Worm (Caenorhabditis elegans) whole organism, midembryonic: ENCODE measurements around the gene gpn-1.
A peak's percentile ranks its signal among the peaks of the same experiment; 100 is the strongest.

Source experiments
- T22C8.4 ChIP-seq: fragments of 200-800 bp; sonication (Bioruptor generic); IDR thresholded peaks from 2 replicates; pipeline ENCODE4 v1.3.6; 2022; ENCODE audit warnings: missing genetic modification characterization, missing compliant biosample characterization
- cog-1 ChIP-seq: sonication (generic microtip); optimal IDR thresholded peaks from 2 replicates; lab custom pipeline; 2016; ENCODE audit warnings: missing genetic modification characterization, missing compliant biosample characterization
- flt-1 ChIP-seq: fragments of 200-800 bp; sonication (Bioruptor generic); IDR thresholded peaks from 2 replicates; pipeline ENCODE4 v1.3.6; 2022; ENCODE audit warnings: missing genetic modification characterization, missing compliant biosample characterization
- klf-2 ChIP-seq: fragments of 200-800 bp; sonication (Bioruptor generic); conservative IDR thresholded peaks from 2 replicates; pipeline ENCODE4 v1.3.6; 2022; ENCODE audit warnings: missing genetic modification reagents, missing genetic modification characterization, missing compliant biosample characterization
- med-1 ChIP-seq: sonication (generic microtip); optimal IDR thresholded peaks from 2 replicates; lab custom pipeline; 2017; ENCODE audit warnings: missing genetic modification characterization, mild to moderate bottlenecking, missing compliant biosample characterization, antibody characterized with exemption, missing genetic modification reagents; ENCODE audit not compliant: insufficient read depth
- ref-1 ChIP-seq: fragments of 200-800 bp; sonication (Bioruptor generic); conservative IDR thresholded peaks from 2 replicates; pipeline ENCODE4 v1.3.6; 2022; ENCODE audit warnings: missing genetic modification reagents, missing genetic modification characterization, missing compliant biosample characterization
- tab-1 ChIP-seq: fragments of 200-800 bp; sonication (Bioruptor generic); IDR thresholded peaks from 2 replicates; pipeline ENCODE4 v1.3.6; 2022; ENCODE audit warnings: missing genetic modification characterization, missing compliant biosample characterization
- ztf-23 ChIP-seq: fragments of 200-800 bp; sonication (Bioruptor generic); IDR thresholded peaks from 2 replicates; pipeline ENCODE4 v1.3.6; 2022; ENCODE audit warnings: missing genetic modification reagents, missing genetic modification characterization, missing compliant biosample characterization
- ztf-29 ChIP-seq: fragments of 200-800 bp; sonication (Bioruptor generic); IDR thresholded peaks from 2 replicates; pipeline ENCODE4 v1.3.6; 2022; ENCODE audit warnings: missing genetic modification reagents, missing genetic modification characterization, missing compliant biosample characterization

The gpn-1 gene

DNA sequence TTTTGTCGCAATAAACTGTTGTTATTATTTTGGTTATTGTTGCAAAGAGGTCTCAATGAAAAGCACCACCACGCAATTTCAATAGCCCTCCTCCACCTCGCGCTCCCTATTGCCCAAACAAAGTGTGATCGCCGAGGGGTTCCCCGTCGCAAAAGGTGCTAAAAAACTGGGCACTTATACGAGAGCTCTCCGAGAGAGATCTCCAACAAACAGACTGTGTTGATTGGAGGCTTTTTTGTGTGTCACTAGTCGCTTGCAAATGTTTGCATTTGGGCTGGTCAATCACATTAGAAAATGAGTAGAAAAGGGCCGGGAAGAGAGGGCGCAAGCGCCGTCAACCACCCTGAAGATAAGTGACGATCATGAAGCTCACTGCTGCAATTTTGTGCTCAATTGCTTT is 14.9 kb downstream of the gpn-1 start, which contains the start of gene ZK662.2:
Gene ZK662.2, plus strand, starts transcription at position 301 of the 400 bp plus-strand sequence.
- TF ChIP-seq flt-1 (GFP tag; lab: Robert Waterston, UW) (no peak), ref-1 (GFP tag; lab: Robert Waterston, UW) (no peak), T22C8.4 (no peak), med-1 (GFP tag; lab: Kevin White, UChicago) (no peak), klf-2 (GFP tag; lab: Robert Waterston, UW) (no peak), cog-1 (tag; lab: Kevin White, UChicago) (no peak), ztf-29 (GFP tag; lab: Robert Waterston, UW) (no peak), tab-1 (GFP tag; lab: Robert Waterston, UW) (no peak), ztf-23 (GFP tag; lab: Robert Waterston, UW) (no peak)

DNA sequence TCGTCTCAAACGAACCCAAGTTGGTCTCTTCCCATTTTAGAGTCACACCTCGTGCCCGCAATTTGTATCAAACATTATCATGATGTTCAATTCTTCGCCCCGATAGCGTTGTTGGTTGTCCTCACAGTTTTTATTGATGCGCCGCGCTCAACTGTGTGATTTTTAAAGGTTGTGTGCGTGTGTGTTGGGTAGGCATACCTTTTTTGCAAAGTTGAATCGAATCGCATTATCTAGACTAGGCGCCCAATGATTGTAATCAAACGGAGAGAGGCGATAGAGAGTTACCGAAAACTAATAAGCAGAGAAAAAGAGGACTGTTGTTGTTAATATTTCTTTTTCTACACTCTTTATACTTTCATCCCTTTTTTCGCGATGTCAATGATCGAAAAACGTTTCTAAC is 18.7 kb downstream of the gpn-1 start:
- TF ChIP-seq klf-2 (GFP tag; lab: Robert Waterston, UW): no peak
- TF ChIP-seq flt-1 (GFP tag; lab: Robert Waterston, UW): no peak
- no peak for TF ChIP-seq tab-1 (GFP tag; lab: Robert Waterston, UW)

DNA sequence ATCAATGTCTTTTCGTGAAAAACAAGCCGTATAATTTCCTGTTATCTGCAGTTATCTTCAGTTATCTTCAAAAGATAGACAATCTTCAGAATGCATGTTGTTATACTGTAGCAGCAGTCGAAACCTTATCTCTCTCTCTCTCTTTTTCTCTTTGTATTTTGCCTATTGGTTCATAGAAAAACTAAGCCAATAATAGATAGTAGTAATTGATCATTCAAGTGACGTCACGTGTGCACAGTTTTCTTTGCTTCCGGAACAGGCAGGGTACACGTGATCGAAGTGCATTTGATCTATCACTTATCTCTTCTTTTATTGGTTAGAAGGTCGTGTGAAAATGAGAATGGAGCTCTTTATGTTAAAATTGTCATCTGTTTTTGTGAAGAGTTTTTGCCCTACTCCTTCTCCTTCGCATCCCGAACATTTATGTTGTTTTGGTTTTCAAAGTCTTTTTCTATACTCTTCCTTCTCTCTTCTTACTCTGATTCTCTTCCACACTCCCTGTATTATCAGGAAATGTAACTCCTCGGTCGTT is 23.2 kb downstream of the gpn-1 start:
- TF ChIP-seq med-1 (GFP tag; lab: Kevin White, UChicago): no peak

DNA sequence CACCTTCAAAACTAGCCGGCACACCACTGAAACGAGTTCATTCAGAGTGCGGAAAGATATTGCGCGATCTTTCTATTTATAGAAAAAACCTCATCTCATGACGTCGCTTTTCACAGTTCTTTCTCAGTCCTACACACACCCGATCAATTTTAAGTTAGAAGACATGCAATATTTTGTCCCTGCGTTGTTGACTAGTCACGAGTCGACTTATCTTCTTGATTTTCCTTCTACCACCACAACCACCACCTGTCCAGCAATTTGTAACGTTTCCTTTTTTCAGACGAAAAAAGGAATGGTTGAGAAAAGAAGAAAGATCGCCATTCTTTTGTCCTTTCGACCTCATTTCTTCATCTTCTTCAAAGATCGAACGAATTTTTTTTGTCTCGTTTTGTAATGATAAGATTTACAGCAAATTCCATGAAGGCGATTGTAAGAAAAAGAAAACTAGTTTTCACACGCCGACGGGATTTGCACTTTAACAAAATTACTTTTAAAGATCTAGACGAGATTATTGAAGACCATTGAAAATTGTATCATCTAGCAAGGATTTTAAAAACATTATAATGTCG is 24.7 kb downstream of the gpn-1 start:
- TF ChIP-seq tab-1 (GFP tag; lab: Robert Waterston, UW) (no peak), flt-1 (GFP tag; lab: Robert Waterston, UW) (no peak), T22C8.4 (no peak), ztf-29 (GFP tag; lab: Robert Waterston, UW) (no peak), ztf-23 (GFP tag; lab: Robert Waterston, UW) (no peak), cog-1 (tag; lab: Kevin White, UChicago) (no peak), ref-1 (GFP tag; lab: Robert Waterston, UW) (no peak)

DNA sequence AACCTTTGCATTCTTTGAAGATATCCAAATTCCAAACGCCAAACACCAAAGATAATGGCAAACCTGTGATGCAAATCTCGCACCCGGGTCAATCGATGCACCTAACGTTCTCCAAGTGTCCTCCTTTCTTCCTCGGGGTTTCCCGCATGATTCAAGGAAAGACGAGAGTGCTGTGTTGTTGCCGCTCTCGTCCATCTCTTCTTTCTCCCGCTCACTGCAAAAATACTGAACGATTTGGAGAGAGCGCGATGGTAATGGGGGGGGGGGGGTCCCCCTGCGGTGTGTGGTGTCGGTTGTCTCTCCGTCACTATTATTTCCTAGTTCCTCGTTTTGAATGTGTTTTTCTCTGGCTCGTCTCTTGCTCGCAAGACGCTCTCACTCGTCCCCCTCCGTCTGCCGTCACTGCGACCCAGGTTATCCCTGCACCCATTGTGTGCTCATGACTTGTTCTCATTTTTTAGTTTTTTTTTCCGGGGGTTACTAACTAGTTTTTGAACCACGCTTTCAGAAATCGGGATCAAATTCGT is 25.9 kb downstream of the gpn-1 start:
- TF ChIP-seq flt-1 (GFP tag; lab: Robert Waterston, UW): peak; percentile 79; the same call in 1 of the 2 replicates
- TF ChIP-seq ref-1 (GFP tag; lab: Robert Waterston, UW): no peak
- TF ChIP-seq tab-1 (GFP tag; lab: Robert Waterston, UW): peak; percentile 75
- TF ChIP-seq med-1 (GFP tag; lab: Kevin White, UChicago): no peak
- TF ChIP-seq cog-1 (tag; lab: Kevin White, UChicago): peak; percentile 79
- no peak for TF ChIP-seq klf-2 (GFP tag; lab: Robert Waterston, UW)
- TF ChIP-seq T22C8.4: no peak
- TF ChIP-seq ztf-29 (GFP tag; lab: Robert Waterston, UW): no peak
- TF ChIP-seq ztf-23 (GFP tag; lab: Robert Waterston, UW): no peak

DNA sequence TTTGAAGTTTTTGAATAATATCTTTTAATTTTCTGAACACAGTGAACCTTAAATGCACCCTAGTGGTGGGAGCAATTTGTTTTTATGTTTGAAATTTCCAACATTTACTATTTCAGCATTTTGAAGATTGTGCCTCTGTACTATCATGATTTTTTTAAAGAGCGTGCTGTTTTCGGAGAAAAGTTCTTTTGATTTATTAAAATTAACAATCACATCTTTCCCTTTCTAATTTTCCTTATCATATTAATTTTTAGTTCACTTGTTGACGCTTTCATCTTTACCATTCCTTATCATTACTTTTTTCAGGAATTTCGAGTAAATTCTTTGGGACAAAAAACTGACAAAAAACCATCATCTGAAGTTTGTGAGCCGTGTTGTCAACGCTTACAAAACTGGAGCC is 26.4 kb downstream of the gpn-1 start, which contains the start of gene nhr-48:
Gene nhr-48, plus strand, starts transcription at position 301 of the 400 bp plus-strand sequence.
- TF ChIP-seq flt-1 (GFP tag; lab: Robert Waterston, UW): no peak
- TF ChIP-seq med-1 (GFP tag; lab: Kevin White, UChicago): no peak
- no peak for TF ChIP-seq T22C8.4
- TF ChIP-seq ztf-23 (GFP tag; lab: Robert Waterston, UW): no peak
- no peak for TF ChIP-seq ztf-29 (GFP tag; lab: Robert Waterston, UW)
- TF ChIP-seq cog-1 (tag; lab: Kevin White, UChicago): no peak
- TF ChIP-seq ref-1 (GFP tag; lab: Robert Waterston, UW): no peak
- TF ChIP-seq tab-1 (GFP tag; lab: Robert Waterston, UW): no peak
- TF ChIP-seq klf-2 (GFP tag; lab: Robert Waterston, UW): no peak

DNA sequence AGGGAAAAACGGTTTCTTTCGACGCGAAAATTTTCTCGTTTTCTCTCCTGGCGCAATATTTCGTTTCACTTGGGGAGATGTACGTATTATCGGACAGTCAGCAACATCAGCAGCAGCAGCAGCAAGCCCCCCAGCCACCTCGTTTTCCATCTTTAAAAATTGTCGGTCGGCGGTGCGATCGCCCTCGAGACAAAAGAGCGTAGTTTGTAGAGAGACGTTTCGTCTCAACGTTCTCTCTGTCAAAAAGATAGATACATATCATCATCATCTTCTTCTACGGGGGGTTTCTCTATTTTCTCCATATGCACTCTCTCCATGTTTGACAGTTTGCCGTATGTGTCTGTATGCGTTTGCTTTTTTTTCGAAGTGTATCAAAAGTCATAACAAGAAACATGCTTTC is 28.1 kb downstream of the gpn-1 start:
- TF ChIP-seq med-1 (GFP tag; lab: Kevin White, UChicago) (no peak), ref-1 (GFP tag; lab: Robert Waterston, UW) (no peak), tab-1 (GFP tag; lab: Robert Waterston, UW) (no peak), klf-2 (GFP tag; lab: Robert Waterston, UW) (no peak), cog-1 (tag; lab: Kevin White, UChicago) (no peak), flt-1 (GFP tag; lab: Robert Waterston, UW) (no peak), ztf-29 (GFP tag; lab: Robert Waterston, UW) (no peak), T22C8.4 (no peak), ztf-23 (GFP tag; lab: Robert Waterston, UW) (no peak)

DNA sequence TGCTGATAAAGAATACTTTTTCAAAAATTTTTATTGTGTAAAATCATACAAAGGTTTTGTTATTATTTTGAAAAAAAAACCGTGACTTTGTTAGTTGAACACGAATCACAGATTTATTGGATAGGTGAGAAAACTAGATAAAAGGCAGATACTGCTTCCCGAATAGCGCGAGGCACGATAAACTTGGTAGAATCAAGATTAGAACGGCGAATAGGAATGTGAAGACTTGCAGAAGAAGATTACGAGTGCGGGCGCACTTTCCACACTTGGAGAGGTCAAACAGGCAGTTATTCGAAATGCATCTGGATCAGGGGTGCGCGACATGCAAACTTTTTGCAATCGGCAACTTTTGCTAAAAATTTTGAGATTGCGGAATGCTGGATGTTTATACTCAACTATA is 31.7 kb downstream of the gpn-1 start:
- no peak for TF ChIP-seq cog-1 (tag; lab: Kevin White, UChicago)
- no peak for TF ChIP-seq flt-1 (GFP tag; lab: Robert Waterston, UW)
- TF ChIP-seq ztf-29 (GFP tag; lab: Robert Waterston, UW): no peak
- TF ChIP-seq ref-1 (GFP tag; lab: Robert Waterston, UW): no peak
- no peak for TF ChIP-seq ztf-23 (GFP tag; lab: Robert Waterston, UW)
- TF ChIP-seq tab-1 (GFP tag; lab: Robert Waterston, UW): no peak
- TF ChIP-seq klf-2 (GFP tag; lab: Robert Waterston, UW): no peak
- TF ChIP-seq T22C8.4: no peak
- no peak for TF ChIP-seq med-1 (GFP tag; lab: Kevin White, UChicago)

DNA sequence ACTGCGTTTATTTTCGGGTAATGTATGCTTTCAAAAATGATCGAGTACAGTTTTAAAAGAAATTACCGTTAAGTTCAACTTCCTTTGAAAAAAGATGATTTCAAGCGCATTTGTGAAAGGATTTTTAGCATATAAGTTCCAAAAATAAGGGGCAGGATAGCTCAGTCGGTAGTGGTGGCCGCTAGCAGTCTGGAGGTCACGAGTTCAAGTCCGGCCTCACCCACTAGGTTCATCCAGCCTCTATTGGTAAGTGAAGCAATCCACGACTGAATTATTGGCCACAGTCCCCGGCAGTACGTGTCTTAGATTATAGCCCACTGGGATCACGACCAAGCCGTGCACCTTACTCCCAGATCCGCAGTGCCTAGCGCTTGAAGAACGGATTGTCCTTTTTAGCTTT is 35.5 kb downstream of the gpn-1 start:
- no peak for TF ChIP-seq tab-1 (GFP tag; lab: Robert Waterston, UW)
